Worm (Caenorhabditis elegans) whole organism, midembryonic: Measurements from ENCODE around the gene srh-115.

Source experiments
- T22C8.4 ChIP-seq: fragments of 200-800 bp; sonication (Bioruptor generic); IDR thresholded peaks from 2 replicates; pipeline ENCODE4 v1.3.6; 2022; ENCODE audit warnings: missing genetic modification characterization, missing compliant biosample characterization
- cog-1 ChIP-seq: sonication (generic microtip); optimal IDR thresholded peaks from 2 replicates; lab custom pipeline; 2016; ENCODE audit warnings: missing genetic modification characterization, missing compliant biosample characterization
- flt-1 ChIP-seq: fragments of 200-800 bp; sonication (Bioruptor generic); IDR thresholded peaks from 2 replicates; pipeline ENCODE4 v1.3.6; 2022; ENCODE audit warnings: missing genetic modification characterization, missing compliant biosample characterization
- klf-2 ChIP-seq: fragments of 200-800 bp; sonication (Bioruptor generic); conservative IDR thresholded peaks from 2 replicates; pipeline ENCODE4 v1.3.6; 2022; ENCODE audit warnings: missing genetic modification reagents, missing genetic modification characterization, missing compliant biosample characterization
- med-1 ChIP-seq: sonication (generic microtip); optimal IDR thresholded peaks from 2 replicates; lab custom pipeline; 2017; ENCODE audit warnings: missing genetic modification characterization, mild to moderate bottlenecking, missing compliant biosample characterization, antibody characterized with exemption, missing genetic modification reagents; ENCODE audit not compliant: insufficient read depth
- ref-1 ChIP-seq: fragments of 200-800 bp; sonication (Bioruptor generic); conservative IDR thresholded peaks from 2 replicates; pipeline ENCODE4 v1.3.6; 2022; ENCODE audit warnings: missing genetic modification reagents, missing genetic modification characterization, missing compliant biosample characterization
- ztf-23 ChIP-seq: fragments of 200-800 bp; sonication (Bioruptor generic); IDR thresholded peaks from 2 replicates; pipeline ENCODE4 v1.3.6; 2022; ENCODE audit warnings: missing genetic modification reagents, missing genetic modification characterization, missing compliant biosample characterization
- ztf-29 ChIP-seq: fragments of 200-800 bp; sonication (Bioruptor generic); IDR thresholded peaks from 2 replicates; pipeline ENCODE4 v1.3.6; 2022; ENCODE audit warnings: missing genetic modification reagents, missing genetic modification characterization, missing compliant biosample characterization

DNA sequence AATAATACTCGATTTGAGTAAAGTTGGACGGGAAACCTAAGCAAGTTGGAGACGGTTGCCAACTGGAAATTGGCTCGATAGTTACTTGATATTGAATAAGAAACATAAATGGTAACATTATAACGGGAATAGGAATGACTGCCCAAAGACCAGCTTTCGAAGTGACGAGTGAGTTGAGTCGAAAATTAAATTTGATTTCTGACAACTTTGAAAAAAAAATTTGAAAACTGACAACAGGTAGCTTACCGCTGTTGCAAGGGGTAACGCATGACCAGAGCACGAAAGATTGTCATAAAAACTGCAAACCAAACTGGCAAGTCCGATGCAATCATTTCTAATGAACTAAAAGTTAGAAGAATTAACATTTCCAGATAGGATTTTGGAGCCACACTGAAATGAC is 37.2 kb downstream of the srh-115 start:
- no peak for TF ChIP-seq flt-1
- TF ChIP-seq ztf-29 (GFP tag; lab: Robert Waterston, UW): no peak
- TF ChIP-seq cog-1 (tag; lab: Kevin White, UChicago): no peak
- no peak for TF ChIP-seq med-1 (GFP tag; lab: Kevin White, UChicago)
- no peak for TF ChIP-seq T22C8.4 (GFP tag; lab: Robert Waterston, UW)
- TF ChIP-seq ztf-23: no peak
- no peak for TF ChIP-seq klf-2
- no peak for TF ChIP-seq ref-1 (GFP tag; lab: Robert Waterston, UW)
